Worm (Caenorhabditis elegans): ENCODE results near the gene srx-117.

Gene srx-117

ce11 chrV:5667337-5667736 is 23.1 kb downstream of the srx-117 start (continued):
- TF ChIP-seq ztf-26 (tag; optimal IDR thresholded peaks at IDR 0.05) (peak; percentile 33), rpc-1 (optimal IDR thresholded peaks at IDR 0.05) (peak; percentile 92), rpc-1 (tag; optimal IDR thresholded peaks at IDR 0.05) (peak; percentile 93), egl-44 (GFP tag; IDR thresholded peaks at IDR 0.05) (peak; percentile 84; the same call in 1 of the 2 replicates), ceh-27 (GFP tag; optimal IDR thresholded peaks at IDR 0.05) (no peak), sdz-38 (tag; optimal IDR thresholded peaks at IDR 0.05) (no peak), mes-4 (tag; optimal IDR thresholded peaks at IDR 0.05) (peak; percentile 76)

DNA sequence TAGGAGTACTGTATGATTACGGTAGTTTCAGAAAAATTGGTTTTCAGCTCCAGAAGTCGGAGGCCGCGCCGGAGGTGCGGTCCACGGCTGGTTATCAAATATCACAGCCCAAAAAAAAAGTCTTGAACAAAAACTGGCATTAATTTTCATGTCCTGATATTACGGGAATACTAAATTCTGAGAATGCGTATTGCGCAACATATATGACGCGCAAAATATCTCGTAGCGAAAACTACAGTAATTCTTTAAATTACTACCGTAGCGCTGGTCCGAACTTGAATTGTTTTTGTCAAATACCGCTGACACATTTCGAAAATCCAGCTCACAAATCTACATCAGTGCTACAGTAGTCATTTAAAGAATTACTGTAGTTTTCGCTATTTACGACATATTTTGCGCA is 24.7 kb downstream of the srx-117 start:
- TF ChIP-seq ceh-58 (GFP tag; IDR thresholded peaks at IDR 0.05) (no peak), B0035.1 (tag; optimal IDR thresholded peaks at IDR 0.05) (no peak)

ce11 chrV:5672270-5672669 is 28.0 kb downstream of the srx-117 start:
- no peak for TF ChIP-seq hlh-26 (GFP tag; conservative IDR thresholded peaks at IDR 0.05)

DNA sequence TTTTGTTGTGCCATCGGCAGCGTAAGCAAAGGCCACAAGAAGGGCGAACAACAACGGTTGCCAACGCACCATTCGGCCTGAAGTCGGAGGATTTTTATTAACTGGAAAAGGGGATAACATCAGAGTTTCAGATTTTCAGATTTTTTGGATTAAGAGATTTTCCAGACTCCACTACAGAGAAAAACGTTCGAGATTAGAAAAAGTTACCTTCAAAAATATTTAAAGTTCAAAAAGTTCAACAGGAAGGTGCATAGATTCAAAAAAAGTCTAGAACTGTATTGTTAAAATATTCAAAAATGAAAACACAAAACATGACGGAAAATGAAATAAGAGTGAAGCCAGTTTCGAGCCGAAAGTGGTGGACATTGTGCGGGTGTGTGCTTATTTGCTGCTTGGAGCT is 31.7 kb downstream of the srx-117 start, which contains the start of gene pqn-13:
Gene pqn-13, minus strand, starts transcription at position 101 of the 400 bp plus-strand sequence.
- TF ChIP-seq fkh-3 (tag; optimal IDR thresholded peaks at IDR 0.05) (no peak), hmg-1.2 (GFP tag; IDR thresholded peaks at IDR 0.05) (no peak), hmg-20 (GFP tag; IDR thresholded peaks at IDR 0.05) (no peak)

- no peak for TF ChIP-seq hmg-20 (GFP tag; IDR thresholded peaks at IDR 0.05)
Measured at ce11 chrV:5677947-5678346, 33.7 kb downstream of the srx-117 start.

DNA sequence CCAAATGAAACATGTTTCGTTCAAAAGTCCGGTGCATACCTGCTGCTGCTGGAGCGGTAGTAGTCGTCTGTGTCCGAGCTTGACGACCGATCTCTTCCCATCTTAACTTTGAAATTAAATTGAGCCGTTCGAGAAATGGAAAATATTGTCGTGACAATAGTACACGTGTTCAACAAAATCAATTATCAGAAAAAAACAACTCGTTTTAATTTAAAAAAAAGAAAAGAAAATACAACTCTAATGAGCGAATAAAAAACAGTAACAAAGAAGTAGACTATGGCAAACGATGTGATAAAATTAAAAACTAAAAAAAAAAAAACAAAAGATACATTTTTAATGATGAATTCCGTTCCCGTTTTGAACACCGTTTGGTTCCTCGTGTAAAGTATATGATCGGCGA is 38.3 kb downstream of the srx-117 start, which contains the start of gene prp-39:
Gene prp-39, minus strand, starts transcription at position 101 of the 400 bp plus-strand sequence.
- peak; percentile 22; the same call in 1 of the 2 replicates for TF ChIP-seq Y53G8AR.9 (GFP tag; conservative IDR thresholded peaks at IDR 0.05)
- TF ChIP-seq B0336.3 (GFP tag; IDR thresholded peaks at IDR 0.05), result 0 out of 2 replicates have a peak, but pooled peaks have one; percentile 32
- TF ChIP-seq cebp-2 (GFP tag; IDR thresholded peaks at IDR 0.05), result no peak
- TF ChIP-seq bed-1 (GFP tag; IDR thresholded peaks at IDR 0.05), result no peak
- no peak for TF ChIP-seq ZK185.1 (tag; optimal IDR thresholded peaks at IDR 0.05; ENCODE audit: poor library complexity, severe bottlenecking)
- TF ChIP-seq ceh-58 (GFP tag; IDR thresholded peaks at IDR 0.05), result no peak

DNA sequence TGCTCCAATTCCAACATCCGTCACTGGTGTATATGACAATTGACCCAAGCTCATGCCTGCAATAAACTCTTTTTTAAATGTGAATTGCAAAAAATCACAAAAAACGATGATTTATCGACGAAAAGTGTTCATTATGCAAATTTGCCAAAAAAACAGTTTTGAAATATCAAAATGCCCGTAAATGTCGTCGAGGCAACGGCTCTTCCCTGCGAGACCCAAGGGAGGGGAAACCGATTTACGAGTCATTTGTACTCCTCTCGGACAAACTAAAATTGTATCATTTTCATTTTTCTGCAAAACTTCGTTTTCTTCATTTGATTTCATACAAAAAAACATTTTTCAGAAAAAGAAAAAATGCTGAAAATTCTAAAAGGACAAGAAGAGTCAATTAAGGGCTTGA is 40.3 kb downstream of the srx-117 start, which contains the start of the genes hmgs-1 and F25B4.4:
Gene hmgs-1, minus strand, starts transcription at position 56 of the 400 bp plus-strand sequence.
Gene F25B4.4, plus strand, starts transcription at position 340 of the 400 bp plus-strand sequence.
- TF ChIP-seq F33H1.4 (GFP tag; IDR thresholded peaks at IDR 0.05) (peak; percentile 98), B0019.2 (GFP tag; conservative IDR thresholded peaks at IDR 0.05) (peak; percentile 86), gei-17 (GFP tag; optimal IDR thresholded peaks at IDR 0.05) (peak; percentile 23), pha-4 (tag; optimal IDR thresholded peaks at IDR 0.05) (peak; percentile 68), attf-3 (GFP tag; conservative IDR thresholded peaks at IDR 0.05) (peak; percentile 64; the same call in 1 of the 2 replicates), D2030.7 (GFP tag; IDR thresholded peaks at IDR 0.05) (peak; percentile 68), B0261.1 (tag; optimal IDR thresholded peaks at IDR 0.05) (no peak), unc-62 (GFP tag; optimal IDR thresholded peaks at IDR 0.05) (no peak), mel-28 (tag; optimal IDR thresholded peaks at IDR 0.05; ENCODE audit: borderline replicate concordance) (no peak), ceh-91 (GFP tag; IDR thresholded peaks at IDR 0.05) (peak; percentile 75), nhr-90 (tag; optimal IDR thresholded peaks at IDR 0.05) (no peak), ets-4 (GFP tag; optimal IDR thresholded peaks at IDR 0.05) (no peak), ceh-100 (GFP tag; IDR thresholded peaks at IDR 0.05) (0 out of 2 replicates have a peak, but pooled peaks have one; percentile 21), cebp-2 (GFP tag; IDR thresholded peaks at IDR 0.05) (no peak), ztf-6 (GFP tag; IDR thresholded peaks at IDR 0.05) (no peak), hmg-1.2 (GFP tag; IDR thresholded peaks at IDR 0.05) (peak; percentile 55), unc-130 (GFP tag; optimal IDR thresholded peaks at IDR 0.05) (peak; percentile 30), ekl-4 (GFP tag; IDR thresholded peaks at IDR 0.05) (peak; percentile 63), F23B12.7 (tag; optimal IDR thresholded peaks at IDR 0.05; ENCODE audit: insufficient read depth) (peak; percentile 83), madf-8 (GFP tag; conservative IDR thresholded peaks at IDR 0.05) (peak; percentile 58), xnd-1 (tag; optimal IDR thresholded peaks at IDR 0.05) (peak; percentile 37), F49E8.2 (tag; optimal IDR thresholded peaks at IDR 0.05; ENCODE audit: insufficient read depth) (peak; percentile 57), hmg-20 (GFP tag; IDR thresholded peaks at IDR 0.05) (peak; percentile 47; the same call in 1 of the 2 replicates)
